Worm (Caenorhabditis elegans) whole organism, L2 larva: ENCODE measurements around the gene nhr-126.

ENCODE experiments used
- aly-2 ChIP-seq: fragments of 150-350 bp; optimal IDR thresholded peaks from 2 replicates; lab custom pipeline; 2014; ENCODE audit warnings: missing biosample characterization, missing genetic modification characterization
- blmp-1 ChIP-seq: sonication (generic microtip); optimal IDR thresholded peaks from 2 replicates; lab custom pipeline; 2017; ENCODE audit warnings: missing genetic modification characterization, mild to moderate bottlenecking, missing compliant biosample characterization, antibody characterized with exemption, moderate library complexity; ENCODE audit not compliant: insufficient read depth
- ceh-16 ChIP-seq: fragments of 150-350 bp; optimal IDR thresholded peaks from 2 replicates; lab custom pipeline; 2014; ENCODE audit warnings: missing biosample characterization, missing genetic modification characterization
- lin-39 ChIP-seq: fragments of 150-350 bp; optimal IDR thresholded peaks from 2 replicates; lab custom pipeline; 2014; ENCODE audit warnings: missing biosample characterization, missing genetic modification reagents, missing genetic modification characterization
- lsy-2 ChIP-seq, 2 experiments: fragments of 150-350 bp in 1 of 2; sonication (generic microtip) in 1 of 2; optimal IDR thresholded peaks; 2 replicates each; lab custom pipeline; 2014 to 2017; ENCODE audit warnings: missing biosample characterization in 2 of 2, missing genetic modification characterization in 2 of 2
- skn-1 ChIP-seq: sonication (generic microtip); optimal IDR thresholded peaks from 2 replicates; lab custom pipeline; 2017; ENCODE audit warnings: missing biosample characterization, missing genetic modification characterization
- snpc-4 ChIP-seq: fragments of 150-350 bp; optimal IDR thresholded peaks from 2 replicates; lab custom pipeline; 2014; ENCODE audit warnings: missing biosample characterization, missing genetic modification characterization

ce11 chrV:2251774-2252173, 22.9 kb downstream of the nhr-126 start:
- no peak for TF ChIP-seq lsy-2 (tag; optimal IDR thresholded peaks at IDR 0.05; lab: Kevin White, UChicago)
- no peak for TF ChIP-seq blmp-1 (tag; lab: Kevin White, UChicago)
- no peak for TF ChIP-seq ceh-16 (tag; lab: Kevin White, UChicago)
- TF ChIP-seq skn-1 (tag; lab: Kevin White, UChicago): no peak
- no peak for TF ChIP-seq snpc-4
- no peak for TF ChIP-seq aly-2
- no peak for TF ChIP-seq lin-39 (tag; lab: Kevin White, UChicago)
